Fruit fly (Drosophila melanogaster) whole organism, embryonic: ENCODE measurements around the gene AstA-R1.

Experiments used
- Adf1 ChIP-seq: fragments of 200-800 bp; sonication (Bioruptor generic); IDR thresholded peaks from 2 replicates; pipeline ENCODE4 v1.3.6; 2022; ENCODE audit warnings: missing biosample characterization, missing genetic modification characterization
- Asciz ChIP-seq: fragments of 200-800 bp; sonication (Bioruptor generic); optimal IDR thresholded peaks from 2 replicates; lab custom pipeline; 2017; ENCODE audit warnings: missing biosample characterization, mild to moderate bottlenecking, missing genetic modification characterization, missing genetic modification reagents
- Blimp-1 ChIP-seq: fragments of 200-800 bp; sonication (Bioruptor generic); optimal IDR thresholded peaks from 3 replicates; lab custom pipeline; 2018; ENCODE audit warnings: missing biosample characterization, missing genetic modification characterization, mild to moderate bottlenecking, moderate library complexity, missing genetic modification reagents
- Bteb2 ChIP-seq: fragments of 200-800 bp; sonication (Bioruptor generic); optimal IDR thresholded peaks from 2 replicates; lab custom pipeline; 2016; ENCODE audit warnings: missing biosample characterization, missing genetic modification characterization
- CG10366 ChIP-seq: fragments of 200-800 bp; sonication (Bioruptor generic); IDR thresholded peaks from 2 replicates; pipeline ENCODE4 v1.3.6; 2022; ENCODE audit warnings: missing biosample characterization, missing genetic modification characterization
- CG10959 ChIP-seq: fragments of 200-800 bp; sonication (Bioruptor generic); IDR thresholded peaks from 2 replicates; pipeline ENCODE4 v1.3.6; 2022; ENCODE audit warnings: missing biosample characterization, missing genetic modification characterization
- CG10979 ChIP-seq: fragments of 200-800 bp; sonication (Bioruptor generic); optimal IDR thresholded peaks from 2 replicates; lab custom pipeline; 2018; ENCODE audit warnings: missing biosample characterization, mild to moderate bottlenecking, missing genetic modification characterization, moderate library complexity
- CG11504 ChIP-seq: fragments of 200-800 bp; sonication (Bioruptor generic); optimal IDR thresholded peaks from 3 replicates; lab custom pipeline; 2019; ENCODE audit warnings: missing biosample characterization, mild to moderate bottlenecking, missing genetic modification characterization, moderate library complexity
- CG13296 ChIP-seq: fragments of 200-800 bp; sonication (Bioruptor generic); optimal IDR thresholded peaks from 3 replicates; lab custom pipeline; 2018; ENCODE audit warnings: missing biosample characterization, mild to moderate bottlenecking, missing genetic modification characterization
- CG17802 ChIP-seq: fragments of 200-800 bp; sonication (Bioruptor generic); optimal IDR thresholded peaks from 2 replicates; lab custom pipeline; 2018; ENCODE audit warnings: missing biosample characterization, mild to moderate bottlenecking, missing genetic modification characterization, moderate library complexity
- CG33557 ChIP-seq: fragments of 200-800 bp; sonication (Bioruptor generic); optimal IDR thresholded peaks from 2 replicates; lab custom pipeline; 2019; ENCODE audit warnings: missing biosample characterization, mild to moderate bottlenecking, missing genetic modification characterization, moderate library complexity
- CG3838 ChIP-seq: fragments of 200-800 bp; sonication (Bioruptor generic); optimal IDR thresholded peaks from 3 replicates; lab custom pipeline; 2016; ENCODE audit warnings: missing biosample characterization, missing genetic modification characterization
- CG4730 ChIP-seq: fragments of 200-800 bp; sonication (Bioruptor generic); IDR thresholded peaks from 2 replicates; pipeline ENCODE4 v1.3.6; 2022; ENCODE audit warnings: missing biosample characterization, missing genetic modification characterization
- CG6813 ChIP-seq: fragments of 200-800 bp; sonication (Bioruptor generic); optimal IDR thresholded peaks from 2 replicates; lab custom pipeline; 2017; ENCODE audit warnings: missing biosample characterization, missing genetic modification characterization, mild to moderate bottlenecking, moderate library complexity, missing genetic modification reagents
- CG8359 ChIP-seq: fragments of 200-800 bp; sonication (Bioruptor generic); optimal IDR thresholded peaks from 2 replicates; lab custom pipeline; 2017; ENCODE audit warnings: missing biosample characterization, mild to moderate bottlenecking, missing genetic modification characterization, borderline replicate concordance
- CG9215 ChIP-seq: fragments of 200-800 bp; sonication (Bioruptor generic); IDR thresholded peaks from 2 replicates; pipeline ENCODE4 v1.3.6; 2022; ENCODE audit warnings: missing biosample characterization, missing genetic modification characterization
- CTCF ChIP-seq: fragments of 200-800 bp; sonication (Bioruptor generic); optimal IDR thresholded peaks from 2 replicates; lab custom pipeline; 2017; ENCODE audit warnings: missing biosample characterization, mild to moderate bottlenecking, missing genetic modification characterization, moderate library complexity
- Deaf1 ChIP-seq: fragments of 200-800 bp; optimal IDR thresholded peaks from 3 replicates; lab custom pipeline; 2019; ENCODE audit warnings: missing biosample characterization, mild to moderate bottlenecking, missing genetic modification characterization, moderate library complexity
- Drgx ChIP-seq: fragments of 200-800 bp; sonication (Bioruptor generic); IDR thresholded peaks from 2 replicates; pipeline ENCODE4 v1.3.6; 2022; ENCODE audit warnings: missing biosample characterization, missing genetic modification characterization
- Opbp ChIP-seq: fragments of 200-800 bp; sonication (Bioruptor generic); IDR thresholded peaks from 3 replicates; pipeline ENCODE4 v1.3.6; 2022; ENCODE audit warnings: missing biosample characterization, missing genetic modification characterization; ENCODE audit not compliant: partially characterized antibody
- Pdp1 ChIP-seq, 2 experiments: fragments of 200-800 bp; sonication (Bioruptor generic); optimal IDR thresholded peaks; 3 replicates each; lab custom pipeline; 2016; ENCODE audit warnings: missing biosample characterization in 2 of 2, missing genetic modification characterization in 2 of 2, mild to moderate bottlenecking in 1 of 2, moderate library complexity in 1 of 2
- Trl ChIP-seq, 3 experiments: fragments of >200 bp in 2 of 3; fragments of 200-800 bp in 1 of 3; sonication (Bioruptor generic) in 1 of 3; optimal IDR thresholded peaks; 2 replicates in 1 of 3; 3 replicates in 2 of 3; lab custom pipeline; 2016 to 2017; ENCODE audit warnings: missing biosample characterization in 1 of 3, missing genetic modification characterization in 1 of 3
- ab ChIP-seq: fragments of 200-800 bp; sonication (Bioruptor generic); optimal IDR thresholded peaks from 2 replicates; lab custom pipeline; 2016; ENCODE audit warnings: missing biosample characterization, missing genetic modification characterization
- bsh ChIP-seq, 2 experiments: fragments of 200-800 bp; sonication (Bioruptor generic); optimal IDR thresholded peaks; 2 replicates each; lab custom pipeline; 2017 to 2018; ENCODE audit warnings: mild to moderate bottlenecking in 2 of 2, missing biosample characterization in 2 of 2, missing genetic modification characterization in 2 of 2, moderate library complexity in 1 of 2
- caup ChIP-seq: fragments of 200-800 bp; sonication (Bioruptor generic); optimal IDR thresholded peaks from 3 replicates; lab custom pipeline; 2017; ENCODE audit warnings: missing biosample characterization, mild to moderate bottlenecking, missing genetic modification characterization, moderate library complexity; ENCODE audit not compliant: severe bottlenecking
- chinmo ChIP-seq: fragments of 200-800 bp; sonication (Bioruptor generic); IDR thresholded peaks from 4 replicates; pipeline ENCODE4 v1.3.6; 2022; ENCODE audit warnings: missing biosample characterization, missing genetic modification characterization; ENCODE audit not compliant: partially characterized antibody
- crol ChIP-seq: fragments of 200-800 bp; sonication (Bioruptor generic); IDR thresholded peaks from 2 replicates; pipeline ENCODE4 v1.3.6; 2022; ENCODE audit warnings: missing biosample characterization, missing genetic modification characterization
- dmrt99B ChIP-seq: fragments of 200-800 bp; sonication (Bioruptor generic); optimal IDR thresholded peaks from 2 replicates; lab custom pipeline; 2018; ENCODE audit warnings: missing biosample characterization, mild to moderate bottlenecking, missing genetic modification characterization, moderate library complexity
- exex ChIP-seq: fragments of 200-800 bp; sonication (Bioruptor generic); optimal IDR thresholded peaks from 4 replicates; lab custom pipeline; 2018; ENCODE audit warnings: missing biosample characterization, mild to moderate bottlenecking, missing genetic modification characterization, moderate library complexity
- fd3F ChIP-seq: fragments of 200-800 bp; sonication (Bioruptor generic); optimal IDR thresholded peaks from 2 replicates; lab custom pipeline; 2018; ENCODE audit warnings: missing biosample characterization, mild to moderate bottlenecking, missing genetic modification characterization, moderate library complexity
- grau ChIP-seq: fragments of 200-800 bp; optimal IDR thresholded peaks from 3 replicates; lab custom pipeline; 2019; ENCODE audit warnings: missing biosample characterization, mild to moderate bottlenecking, missing genetic modification characterization, moderate library complexity
- kay ChIP-seq: fragments of 200-800 bp; sonication (Bioruptor generic); optimal IDR thresholded peaks from 2 replicates; lab custom pipeline; 2016; ENCODE audit warnings: missing biosample characterization, missing genetic modification characterization
- nom ChIP-seq: fragments of 200-800 bp; sonication (Bioruptor generic); optimal IDR thresholded peaks from 2 replicates; lab custom pipeline; 2017; ENCODE audit warnings: missing biosample characterization, missing genetic modification characterization, mild to moderate bottlenecking, moderate library complexity, missing genetic modification reagents
- psq ChIP-seq: fragments of 200-800 bp; sonication (Bioruptor generic); optimal IDR thresholded peaks from 2 replicates; lab custom pipeline; 2017; ENCODE audit warnings: missing biosample characterization, missing genetic modification characterization
- row ChIP-seq: fragments of 200-800 bp; sonication (Bioruptor generic); IDR thresholded peaks from 3 replicates; pipeline ENCODE4 v1.3.6; 2022; ENCODE audit warnings: missing biosample characterization, missing genetic modification characterization
- sd ChIP-seq: fragments of 200-800 bp; sonication (Bioruptor generic); optimal IDR thresholded peaks from 3 replicates; lab custom pipeline; 2018; ENCODE audit warnings: missing biosample characterization, mild to moderate bottlenecking, missing genetic modification characterization, moderate library complexity
- sens ChIP-seq: fragments of 200-800 bp; sonication (Bioruptor generic); peaks from one replicate; lab custom pipeline; 2016; ENCODE audit warnings: missing biosample characterization, missing genetic modification characterization
- sisA ChIP-seq: fragments of 200-800 bp; sonication (Bioruptor generic); IDR thresholded peaks from 2 replicates; pipeline ENCODE4 v1.3.6; 2022; ENCODE audit warnings: missing biosample characterization, missing genetic modification characterization
- sug ChIP-seq: fragments of 200-800 bp; optimal IDR thresholded peaks from 2 replicates; lab custom pipeline; 2019; ENCODE audit warnings: missing biosample characterization, mild to moderate bottlenecking, missing genetic modification characterization, moderate library complexity
- zf30C ChIP-seq: fragments of 200-800 bp; sonication (Bioruptor generic); optimal IDR thresholded peaks from 3 replicates; lab custom pipeline; 2018; ENCODE audit warnings: missing biosample characterization, mild to moderate bottlenecking, missing genetic modification characterization

Gene AstA-R1

dm6 chrX:3673710-3674344, 99.5 kb downstream of the AstA-R1 start:
- TF ChIP-seq CG33557 (GFP tag; lab: Kevin White, UChicago) (no peak), grau (tag; lab: Kevin White, UChicago) (peak; percentile 8), Trl (optimal IDR thresholded peaks at IDR 0.05; lab: Kevin White, UChicago) (peak in 1 of 2 experiments; percentile 33), Trl (GFP tag; optimal IDR thresholded peaks at IDR 0.05; lab: Kevin White, UChicago) (no peak), row (GFP tag; lab: Robert Waterston, UW) (0 out of 3 replicates have a peak, but pooled peaks have one; percentile 7), CG9215 (GFP tag; lab: Robert Waterston, UW) (no peak), CTCF (no peak), Adf1 (GFP tag; lab: Robert Waterston, UW) (no peak), bsh (GFP tag; optimal IDR thresholded peaks at IDR 0.05; lab: Kevin White, UChicago) (peak in 1 of 2 experiments; percentile 64), CG11504 (tag; lab: Kevin White, UChicago) (peak; percentile 26), sens (GFP tag; lab: Kevin White, UChicago) (peak; percentile 21), Bteb2 (GFP tag; lab: Kevin White, UChicago) (no peak), caup (GFP tag; lab: Kevin White, UChicago) (no peak), CG8359 (GFP tag; lab: Kevin White, UChicago) (no peak), CG17802 (tag; lab: Kevin White, UChicago) (peak; percentile 84), Drgx (GFP tag; lab: Robert Waterston, UW) (peak; percentile 88), nom (peak; percentile 55)

- TF ChIP-seq zf30C (GFP tag; lab: Kevin White, UChicago) (no peak), CG10979 (tag; lab: Kevin White, UChicago) (peak; percentile 82), CTCF (peak; percentile 88), Pdp1 (GFP tag; optimal IDR thresholded peaks at IDR 0.05; lab: Kevin White, UChicago) (peak in 1 of 2 experiments; percentile 67)
Observed at dm6 chrX:3674829-3675228, 100.5 kb downstream of the AstA-R1 start.

- no peak for TF ChIP-seq CG4730 (GFP tag; lab: Robert Waterston, UW)
- peak; percentile 88 for TF ChIP-seq kay
- TF ChIP-seq fd3F (GFP tag; lab: Kevin White, UChicago) = no peak
- peak; percentile 1 for TF ChIP-seq sd (tag; lab: Kevin White, UChicago)
- TF ChIP-seq CG3838 = no peak
- TF ChIP-seq nom = peak; percentile 64
- peak; percentile 66; the same call in 1 of the 4 replicates for TF ChIP-seq chinmo (GFP tag; lab: Robert Waterston, UW)
- peak; percentile 11 for TF ChIP-seq exex
- TF ChIP-seq Asciz = no peak
- no peak for TF ChIP-seq ab
- TF ChIP-seq CG10959 (GFP tag; lab: Robert Waterston, UW) = no peak
- TF ChIP-seq dmrt99B (tag; lab: Kevin White, UChicago) = peak; percentile 9
- no peak for TF ChIP-seq Blimp-1 (GFP tag; lab: Kevin White, UChicago)
- peak; percentile 17 for TF ChIP-seq CG6813 (GFP tag; lab: Kevin White, UChicago)
- TF ChIP-seq crol (GFP tag; lab: Robert Waterston, UW) = peak; percentile 86
- TF ChIP-seq Pdp1 (GFP tag; optimal IDR thresholded peaks at IDR 0.05; lab: Kevin White, UChicago) = peak in 1 of 2 experiments; percentile 17
- peak; percentile 85 for TF ChIP-seq Adf1 (GFP tag; lab: Robert Waterston, UW)
- no peak for TF ChIP-seq sisA (GFP tag; lab: Robert Waterston, UW)
- peak; percentile 90 for TF ChIP-seq CG10366
- TF ChIP-seq psq (GFP tag; lab: Kevin White, UChicago) = no peak
- TF ChIP-seq sens (GFP tag; lab: Kevin White, UChicago) = peak; percentile 39
- peak; percentile 39 for TF ChIP-seq sug
- no peak for TF ChIP-seq Opbp (GFP tag; lab: Robert Waterston, UW)
- TF ChIP-seq Deaf1 (tag; lab: Kevin White, UChicago) = peak; percentile 55
- TF ChIP-seq CG13296 (GFP tag; lab: Kevin White, UChicago) = peak; percentile 8
Observed at dm6 chrX:3675538-3675937, 101.2 kb downstream of the AstA-R1 start.
